Fruit fly (Drosophila melanogaster) whole organism, pupa: ENCODE data around the gene Ctr1A.

Experiments
- CG10348 ChIP-seq: fragments of 200-800 bp; sonication (Bioruptor generic); IDR thresholded peaks from 2 replicates; pipeline ENCODE4 v1.3.6; 2022; ENCODE audit warnings: missing biosample characterization, missing genetic modification characterization
- CG12605 ChIP-seq: fragments of 200-800 bp; sonication (Bioruptor generic); IDR thresholded peaks from 2 replicates; pipeline ENCODE4 v1.3.6; 2022; ENCODE audit warnings: missing biosample characterization, missing genetic modification characterization
- CG15710 ChIP-seq: fragments of 200-800 bp; sonication (Bioruptor generic); optimal IDR thresholded peaks from 2 replicates; lab custom pipeline; 2018; ENCODE audit warnings: missing biosample characterization, mild to moderate bottlenecking, missing genetic modification characterization, moderate library complexity
- CG17806 ChIP-seq: fragments of 200-800 bp; sonication (Bioruptor generic); optimal IDR thresholded peaks from 2 replicates; lab custom pipeline; 2018; ENCODE audit warnings: missing biosample characterization, mild to moderate bottlenecking, missing genetic modification characterization, moderate library complexity
- CG32121 ChIP-seq: fragments of 200-800 bp; sonication (Bioruptor generic); IDR thresholded peaks from 2 replicates; pipeline ENCODE4 v1.3.6; 2022; ENCODE audit warnings: missing biosample characterization, missing genetic modification characterization
- CG34367 ChIP-seq: fragments of 200-800 bp; sonication (Bioruptor generic); optimal IDR thresholded peaks from 2 replicates; lab custom pipeline; 2018; ENCODE audit warnings: missing biosample characterization, mild to moderate bottlenecking, missing genetic modification characterization
- CG8301 ChIP-seq: fragments of 200-800 bp; sonication (Bioruptor generic); optimal IDR thresholded peaks from 2 replicates; lab custom pipeline; 2018; ENCODE audit warnings: missing biosample characterization, mild to moderate bottlenecking, missing genetic modification characterization
- CG9948 ChIP-seq: fragments of 200-800 bp; sonication (Bioruptor generic); optimal IDR thresholded peaks from 2 replicates; lab custom pipeline; 2018; ENCODE audit warnings: missing biosample characterization, mild to moderate bottlenecking, missing genetic modification characterization, moderate library complexity
- EcR ChIP-seq: fragments of 200-800 bp; sonication (Bioruptor generic); optimal IDR thresholded peaks from 3 replicates; lab custom pipeline; 2019; ENCODE audit warnings: missing biosample characterization, missing genetic modification characterization, mild to moderate bottlenecking, moderate library complexity, missing genetic modification reagents
- Ets98B ChIP-seq: fragments of 200-800 bp; sonication (Bioruptor generic); IDR thresholded peaks from 2 replicates; pipeline ENCODE4 v1.3.6; 2022; ENCODE audit warnings: missing biosample characterization, missing genetic modification characterization
- Pif1A ChIP-seq: fragments of 200-800 bp; sonication (Bioruptor generic); optimal IDR thresholded peaks from 3 replicates; lab custom pipeline; 2016; ENCODE audit warnings: missing biosample characterization, missing genetic modification characterization
- gl ChIP-seq: fragments of 200-800 bp; sonication (Bioruptor generic); optimal IDR thresholded peaks from 2 replicates; lab custom pipeline; 2018; ENCODE audit warnings: missing biosample characterization, mild to moderate bottlenecking, missing genetic modification characterization

DNA sequence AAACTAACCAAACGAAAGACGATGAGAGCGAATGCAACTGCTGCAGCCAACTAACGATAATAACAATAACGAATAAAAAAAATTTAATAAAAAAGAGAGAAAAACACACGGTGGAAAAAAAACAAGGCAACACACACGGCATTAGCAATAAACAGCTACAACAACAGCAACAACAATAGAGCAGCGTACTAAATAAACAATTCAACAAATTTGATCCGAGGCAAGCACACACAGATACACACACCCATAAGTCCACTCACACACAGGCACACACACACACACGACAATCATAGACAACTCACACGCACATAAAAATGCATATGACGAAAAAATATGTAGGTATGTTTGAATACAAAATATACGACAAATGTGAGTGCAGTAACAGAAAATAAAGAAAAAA is 41.1 kb downstream of the Ctr1A start:
- TF ChIP-seq CG17806 (tag; lab: Kevin White, UChicago) = no peak
- TF ChIP-seq CG8301 (tag; lab: Kevin White, UChicago) = no peak
- TF ChIP-seq CG34367 (tag; lab: Kevin White, UChicago) = no peak
- no peak for TF ChIP-seq EcR (GFP tag; lab: Kevin White, UChicago)
- TF ChIP-seq CG10348 = no peak
- TF ChIP-seq CG32121 (GFP tag; lab: Robert Waterston, UW) = peak; percentile 31; the same call in 1 of the 2 replicates
- TF ChIP-seq CG15710 (tag; lab: Kevin White, UChicago) = no peak
- no peak; the same call in 1 of the 2 replicates for TF ChIP-seq Ets98B (GFP tag; lab: Robert Waterston, UW)
- TF ChIP-seq gl = no peak
- no peak for TF ChIP-seq Pif1A (GFP tag; lab: Kevin White, UChicago)
- no peak for TF ChIP-seq CG9948 (tag; lab: Kevin White, UChicago)
- TF ChIP-seq CG12605 (GFP tag; lab: Robert Waterston, UW) = peak; percentile 32; the same call in 1 of the 2 replicates
